Worm (Caenorhabditis elegans): ENCODE measurements around the gene adm-2.

adm-2 gene

DNA sequence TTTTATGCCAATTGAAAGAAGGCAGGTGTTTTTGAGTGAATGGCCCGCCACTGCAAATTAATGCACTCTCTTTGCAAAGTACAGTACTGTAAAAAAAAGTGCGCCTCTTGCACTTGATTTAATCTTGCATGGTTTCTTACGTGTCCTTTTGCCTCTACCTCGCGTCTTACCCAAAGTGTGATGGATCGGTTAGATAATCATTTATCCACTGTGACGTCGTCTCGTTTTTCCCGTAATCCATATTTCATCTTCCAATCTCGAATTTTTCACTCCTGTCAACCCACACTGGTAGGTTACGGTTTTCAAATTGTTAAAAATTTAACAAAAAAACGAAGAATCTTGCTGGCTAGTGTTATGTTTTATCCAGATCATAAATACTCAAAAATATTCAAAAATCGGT, 48.9 kb downstream of the adm-2 start:
- peak; percentile 76 for TF ChIP-seq elt-1 (tag; optimal IDR thresholded peaks at IDR 0.05; ENCODE audit: borderline replicate concordance, insufficient read depth)
- no peak for TF ChIP-seq nhr-237 (tag; optimal IDR thresholded peaks at IDR 0.05)

DNA sequence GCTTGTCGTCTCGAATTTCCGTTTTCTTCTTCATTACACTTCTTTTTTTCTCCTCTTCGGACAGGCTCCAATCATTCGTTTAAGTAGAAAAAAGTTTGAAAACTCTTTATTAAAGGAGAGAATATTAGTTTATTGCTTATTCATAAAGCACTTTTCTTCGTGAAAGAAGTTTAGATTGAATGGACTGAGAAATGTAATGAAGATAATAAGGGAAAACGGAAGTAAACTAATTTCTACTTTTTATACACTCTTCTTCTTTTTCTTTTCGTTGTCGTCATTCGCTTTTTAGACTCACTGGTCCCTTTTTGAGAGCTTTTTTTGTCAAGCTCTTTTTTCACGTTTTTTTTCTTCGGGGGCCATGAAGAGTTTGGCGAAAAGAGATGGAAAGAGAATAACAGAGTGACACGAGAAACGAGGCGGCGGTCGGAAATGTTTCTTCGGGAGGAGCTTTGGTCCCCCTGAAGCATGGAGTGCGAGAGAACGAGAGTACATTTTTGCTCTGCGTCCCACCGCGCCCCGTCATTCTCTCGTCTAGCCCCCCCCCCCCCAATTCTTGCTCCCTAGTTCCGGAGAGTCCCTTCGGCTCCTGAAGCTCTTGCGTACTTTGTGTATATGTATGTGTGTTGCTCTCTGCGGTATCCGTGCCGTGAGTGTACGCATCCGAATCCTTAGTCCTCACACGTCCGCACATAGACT, 51.5 kb downstream of the adm-2 start:
- no peak for TF ChIP-seq nhr-2 (tag; optimal IDR thresholded peaks at IDR 0.05)
- TF ChIP-seq ceh-39 (tag; optimal IDR thresholded peaks at IDR 0.05), result no peak
- TF ChIP-seq unc-39 (tag; optimal IDR thresholded peaks at IDR 0.05), result no peak
- peak; percentile 84 for TF ChIP-seq ces-1 (GFP tag; optimal IDR thresholded peaks at IDR 0.05)
- TF ChIP-seq sptf-1 (tag; optimal IDR thresholded peaks at IDR 0.05), result peak; percentile 64
- peak; percentile 29 for TF ChIP-seq drap-1 (GFP tag; optimal IDR thresholded peaks at IDR 0.05)
- no peak for TF ChIP-seq blmp-1 (tag; optimal IDR thresholded peaks at IDR 0.05)
- TF ChIP-seq elt-3 (tag; optimal IDR thresholded peaks at IDR 0.05), result no peak
- TF ChIP-seq hlh-1 (tag; optimal IDR thresholded peaks at IDR 0.05), result no peak
- TF ChIP-seq mab-5 (tag; optimal IDR thresholded peaks at IDR 0.05), result no peak
- TF ChIP-seq ham-2 (GFP tag; optimal IDR thresholded peaks at IDR 0.05), result no peak

DNA sequence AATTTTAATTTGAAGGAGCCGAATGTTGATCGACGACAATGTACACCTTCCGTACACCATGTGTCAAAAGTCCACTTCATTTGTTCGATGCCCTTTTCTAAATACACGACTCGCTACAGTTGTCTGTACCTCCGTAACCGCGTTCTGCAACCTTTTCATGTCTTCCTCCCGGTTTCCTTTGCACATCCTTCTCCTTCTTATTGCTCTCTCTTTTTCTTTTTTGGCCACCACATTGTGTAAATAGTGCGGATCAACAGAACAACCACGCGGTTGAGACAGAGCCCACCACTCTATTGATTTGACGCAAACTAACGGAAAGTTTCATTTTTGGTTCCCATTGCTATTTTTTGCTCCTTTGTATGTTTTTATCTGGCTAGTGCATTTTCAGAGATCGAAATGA, 55.6 kb downstream of the adm-2 start:
- TF ChIP-seq mep-1 (tag; optimal IDR thresholded peaks at IDR 0.05), result peak; percentile 1
- TF ChIP-seq sem-2 (GFP tag; optimal IDR thresholded peaks at IDR 0.05), result no peak
- no peak for TF ChIP-seq ham-2 (GFP tag; optimal IDR thresholded peaks at IDR 0.05)
- TF ChIP-seq lin-32 (GFP tag; optimal IDR thresholded peaks at IDR 0.05), result no peak
- no peak for TF ChIP-seq cnd-1 (tag; optimal IDR thresholded peaks at IDR 0.05)
- TF ChIP-seq pha-4 (tag; optimal IDR thresholded peaks at IDR 0.05), result peak; percentile 54

ce11 chrX:13744543-13745113, 56.9 kb downstream of the adm-2 start:
- no peak for TF ChIP-seq pha-4 (tag; optimal IDR thresholded peaks at IDR 0.05)
- peak; percentile 3 for TF ChIP-seq unc-62 (GFP tag; optimal IDR thresholded peaks at IDR 0.05)
- no peak for TF ChIP-seq drap-1 (GFP tag; optimal IDR thresholded peaks at IDR 0.05)
- TF ChIP-seq nhr-76 (tag; optimal IDR thresholded peaks at IDR 0.05), result no peak
- no peak for TF ChIP-seq tbx-8 (GFP tag; optimal IDR thresholded peaks at IDR 0.05)
- no peak for TF ChIP-seq ceh-39 (tag; optimal IDR thresholded peaks at IDR 0.05)
- no peak for TF ChIP-seq lin-13 (tag; optimal IDR thresholded peaks at IDR 0.05)
- no peak for TF ChIP-seq lsy-2 (tag; optimal IDR thresholded peaks at IDR 0.05)
- TF ChIP-seq zip-8 (tag; optimal IDR thresholded peaks at IDR 0.05), result no peak
- no peak for TF ChIP-seq hlh-1 (tag; optimal IDR thresholded peaks at IDR 0.05)
- TF ChIP-seq elt-3 (tag; optimal IDR thresholded peaks at IDR 0.05), result no peak
- TF ChIP-seq mep-1 (tag; optimal IDR thresholded peaks at IDR 0.05), result no peak
- no peak for TF ChIP-seq mls-2 (tag; optimal IDR thresholded peaks at IDR 0.05)
- TF ChIP-seq M03D4.4 (tag; optimal IDR thresholded peaks at IDR 0.05), result no peak
- no peak for TF ChIP-seq nhr-12 (tag; optimal IDR thresholded peaks at IDR 0.05)
- peak; percentile 96 for TF ChIP-seq elt-1 (tag; optimal IDR thresholded peaks at IDR 0.05; ENCODE audit: borderline replicate concordance, insufficient read depth)
- TF ChIP-seq ham-2 (GFP tag; optimal IDR thresholded peaks at IDR 0.05), result peak; percentile 18
- TF ChIP-seq ces-1 (GFP tag; optimal IDR thresholded peaks at IDR 0.05), result no peak
- no peak for TF ChIP-seq sptf-1 (tag; optimal IDR thresholded peaks at IDR 0.05)
- TF ChIP-seq bed-3 (GFP tag; optimal IDR thresholded peaks at IDR 0.05), result no peak
- TF ChIP-seq lin-32 (GFP tag; optimal IDR thresholded peaks at IDR 0.05), result no peak
- no peak for TF ChIP-seq nhr-28 (tag; optimal IDR thresholded peaks at IDR 0.05)
- no peak for TF ChIP-seq ceh-83 (GFP tag; optimal IDR thresholded peaks at IDR 0.05)
- TF ChIP-seq snpc-4 (tag; optimal IDR thresholded peaks at IDR 0.05), result no peak
- TF ChIP-seq unc-120 (tag; optimal IDR thresholded peaks at IDR 0.05; ENCODE audit: poor library complexity, severe bottlenecking), result no peak
- TF ChIP-seq ceh-43 (GFP tag; optimal IDR thresholded peaks at IDR 0.05), result no peak

Data from whole organism, mixed stage, embryonic.